Fruit fly (Drosophila melanogaster) whole organism, embryonic: Measurements from ENCODE around the gene CG7724.
A peak's percentile ranks its signal among the peaks of the same experiment; 100 is the strongest.

ENCODE experiments used
- Abd-B ChIP-seq: fragments of 200-800 bp; sonication (Bioruptor generic); optimal IDR thresholded peaks from 2 replicates; lab custom pipeline; 2018; ENCODE audit warnings: missing biosample characterization, mild to moderate bottlenecking, missing genetic modification characterization, moderate library complexity
- Atf6 ChIP-seq: fragments of 200-800 bp; sonication (Bioruptor generic); IDR thresholded peaks from 2 replicates; pipeline ENCODE4 v1.3.6; 2022; ENCODE audit warnings: missing biosample characterization, missing genetic modification characterization
- Bteb2 ChIP-seq: fragments of 200-800 bp; sonication (Bioruptor generic); optimal IDR thresholded peaks from 2 replicates; lab custom pipeline; 2016; ENCODE audit warnings: missing biosample characterization, missing genetic modification characterization
- CG10979 ChIP-seq: fragments of 200-800 bp; sonication (Bioruptor generic); optimal IDR thresholded peaks from 2 replicates; lab custom pipeline; 2018; ENCODE audit warnings: missing biosample characterization, mild to moderate bottlenecking, missing genetic modification characterization, moderate library complexity
- CG15514 ChIP-seq: fragments of 200-800 bp; sonication (Bioruptor generic); optimal IDR thresholded peaks from 3 replicates; lab custom pipeline; 2017; ENCODE audit warnings: missing biosample characterization, missing genetic modification characterization, mild to moderate bottlenecking, moderate library complexity, missing genetic modification reagents
- CG15601 ChIP-seq: fragments of 200-800 bp; sonication (Bioruptor generic); optimal IDR thresholded peaks from 3 replicates; lab custom pipeline; 2019; ENCODE audit warnings: missing biosample characterization, mild to moderate bottlenecking, missing genetic modification characterization, moderate library complexity
- CG16815 ChIP-seq: fragments of 200-800 bp; sonication (Bioruptor generic); optimal IDR thresholded peaks from 3 replicates; lab custom pipeline; 2017; ENCODE audit warnings: missing biosample characterization, mild to moderate bottlenecking, missing genetic modification characterization
- CG17361 ChIP-seq: fragments of 200-800 bp; sonication (Bioruptor generic); IDR thresholded peaks from 3 replicates; pipeline ENCODE4 v1.3.6; 2022; ENCODE audit warnings: missing biosample characterization, missing genetic modification characterization
- CG17612 ChIP-seq: fragments of 200-800 bp; sonication (Bioruptor generic); IDR thresholded peaks from 2 replicates; pipeline ENCODE4 v1.3.6; 2022; ENCODE audit warnings: missing biosample characterization, missing genetic modification characterization
- CG18764 ChIP-seq: fragments of 200-800 bp; sonication (Bioruptor generic); optimal IDR thresholded peaks from 3 replicates; lab custom pipeline; 2016; ENCODE audit warnings: missing biosample characterization, missing genetic modification characterization
- CG2202 ChIP-seq: fragments of 200-800 bp; sonication (Bioruptor generic); optimal IDR thresholded peaks from 2 replicates; lab custom pipeline; 2018; ENCODE audit warnings: missing biosample characterization, mild to moderate bottlenecking, missing genetic modification characterization
- CG31224 ChIP-seq: fragments of 200-800 bp; sonication (Bioruptor generic); IDR thresholded peaks from 2 replicates; pipeline ENCODE4 v1.3.6; 2022; ENCODE audit warnings: missing biosample characterization, missing genetic modification characterization
- CG3163 ChIP-seq: fragments of 200-800 bp; sonication (Bioruptor generic); optimal IDR thresholded peaks from 3 replicates; lab custom pipeline; 2016; ENCODE audit warnings: missing biosample characterization, missing genetic modification characterization
- CG3281 ChIP-seq: fragments of 200-800 bp; sonication (Bioruptor generic); optimal IDR thresholded peaks from 3 replicates; lab custom pipeline; 2017; ENCODE audit warnings: missing biosample characterization, mild to moderate bottlenecking, missing genetic modification characterization
- CG33557 ChIP-seq: fragments of 200-800 bp; sonication (Bioruptor generic); optimal IDR thresholded peaks from 2 replicates; lab custom pipeline; 2019; ENCODE audit warnings: missing biosample characterization, mild to moderate bottlenecking, missing genetic modification characterization, moderate library complexity
- CG42726 ChIP-seq: fragments of 200-800 bp; sonication (Bioruptor generic); IDR thresholded peaks from 2 replicates; pipeline ENCODE4 v1.3.6; 2022; ENCODE audit warnings: missing biosample characterization, missing genetic modification characterization; ENCODE audit not compliant: partially characterized antibody
- CG6254 ChIP-seq: fragments of 200-800 bp; sonication (Bioruptor generic); optimal IDR thresholded peaks from 3 replicates; lab custom pipeline; 2017; ENCODE audit warnings: mild to moderate bottlenecking, missing biosample characterization, missing genetic modification reagents, missing genetic modification characterization
- CG6683 ChIP-seq: fragments of 200-800 bp; sonication (Bioruptor generic); optimal IDR thresholded peaks from 2 replicates; lab custom pipeline; 2017; ENCODE audit warnings: missing biosample characterization, mild to moderate bottlenecking, missing genetic modification characterization, missing genetic modification reagents
- CG6689 ChIP-seq: fragments of 200-800 bp; sonication (Bioruptor generic); IDR thresholded peaks from 2 replicates; pipeline ENCODE4 v1.3.6; 2022; ENCODE audit warnings: missing biosample characterization, missing genetic modification characterization
- Chrac-16 ChIP-seq: fragments of 200-800 bp; sonication (Bioruptor generic); optimal IDR thresholded peaks from 3 replicates; lab custom pipeline; 2016; ENCODE audit warnings: missing biosample characterization, missing genetic modification characterization
- CoRest ChIP-seq: fragments of 200-800 bp; sonication (Bioruptor generic); optimal IDR thresholded peaks from 3 replicates; lab custom pipeline; 2018; ENCODE audit warnings: missing biosample characterization, mild to moderate bottlenecking, missing genetic modification characterization, moderate library complexity
- Gug ChIP-seq: fragments of 200-800 bp; sonication (Bioruptor generic); IDR thresholded peaks from 4 replicates; pipeline ENCODE4 v1.3.6; 2022; ENCODE audit warnings: missing biosample characterization, missing genetic modification characterization
- Hr39 ChIP-seq: fragments of >200 bp; optimal IDR thresholded peaks from 2 replicates; lab custom pipeline; 2017
- Hr78 ChIP-seq, 2 experiments: fragments of 200-800 bp in 1 of 2; fragments of >200 bp in 1 of 2; sonication (Bioruptor generic) in 1 of 2; optimal IDR thresholded peaks; 2 replicates each; lab custom pipeline; 2017 to 2019; ENCODE audit warnings: missing biosample characterization in 2 of 2, missing genetic modification characterization in 2 of 2, mild to moderate bottlenecking in 1 of 2, moderate library complexity in 1 of 2
- Neu2 ChIP-seq: fragments of 200-800 bp; sonication (Bioruptor generic); optimal IDR thresholded peaks from 3 replicates; lab custom pipeline; 2016; ENCODE audit warnings: missing biosample characterization, missing genetic modification characterization, borderline replicate concordance
- Poxn ChIP-seq: fragments of 200-800 bp; sonication (Bioruptor generic); IDR thresholded peaks from 2 replicates; pipeline ENCODE4 v1.3.6; 2022; ENCODE audit warnings: missing biosample characterization, missing genetic modification characterization
- Sin3A ChIP-seq: fragments of >200 bp; optimal IDR thresholded peaks from 2 replicates; lab custom pipeline; 2018
- Six4 ChIP-seq: fragments of 200-800 bp; sonication (Bioruptor generic); optimal IDR thresholded peaks from 2 replicates; lab custom pipeline; 2016; ENCODE audit warnings: missing biosample characterization, missing genetic modification characterization
- Sry-δ ChIP-seq: fragments of 200-800 bp; sonication (Bioruptor generic); optimal IDR thresholded peaks from 2 replicates; lab custom pipeline; 2016; ENCODE audit warnings: missing biosample characterization, missing genetic modification characterization
- Tbp ChIP-seq: fragments of >200 bp; optimal IDR thresholded peaks from 2 replicates; lab custom pipeline; 2018; ENCODE audit warnings: missing biosample characterization, missing genetic modification characterization
- Trl ChIP-seq, 3 experiments: fragments of >200 bp in 2 of 3; fragments of 200-800 bp in 1 of 3; sonication (Bioruptor generic) in 1 of 3; optimal IDR thresholded peaks; 2 replicates in 1 of 3; 3 replicates in 2 of 3; lab custom pipeline; 2016 to 2017; ENCODE audit warnings: missing biosample characterization in 1 of 3, missing genetic modification characterization in 1 of 3
- bcd ChIP-seq: fragments of 200-800 bp; sonication (Bioruptor generic); optimal IDR thresholded peaks from 2 replicates; lab custom pipeline; 2017; ENCODE audit warnings: missing biosample characterization, mild to moderate bottlenecking, missing genetic modification characterization
- cato ChIP-seq: fragments of 200-800 bp; sonication (Bioruptor generic); optimal IDR thresholded peaks from 2 replicates; lab custom pipeline; 2016; ENCODE audit warnings: missing biosample characterization, missing genetic modification characterization, borderline replicate concordance
- da ChIP-seq: fragments of 200-800 bp; sonication (Bioruptor generic); optimal IDR thresholded peaks from 2 replicates; lab custom pipeline; 2016; ENCODE audit warnings: missing biosample characterization, missing genetic modification characterization
- dan ChIP-seq: fragments of 200-800 bp; sonication (Bioruptor generic); IDR thresholded peaks from 2 replicates; pipeline ENCODE4 v1.3.6; 2022; ENCODE audit warnings: missing biosample characterization, missing genetic modification characterization
- dysf ChIP-seq: fragments of 200-800 bp; sonication (Bioruptor generic); IDR thresholded peaks from 3 replicates; pipeline ENCODE4 v1.3.6; 2022; ENCODE audit warnings: missing biosample characterization, missing genetic modification characterization
- grau ChIP-seq: fragments of 200-800 bp; optimal IDR thresholded peaks from 3 replicates; lab custom pipeline; 2019; ENCODE audit warnings: missing biosample characterization, mild to moderate bottlenecking, missing genetic modification characterization, moderate library complexity
- gro ChIP-seq: fragments of 200-800 bp; sonication (Bioruptor generic); optimal IDR thresholded peaks from 2 replicates; lab custom pipeline; 2016; ENCODE audit warnings: missing biosample characterization, missing genetic modification characterization
- gt ChIP-seq: fragments of 200-800 bp; sonication (Bioruptor generic); IDR thresholded peaks from 2 replicates; pipeline ENCODE4 v1.3.6; 2022; ENCODE audit warnings: missing biosample characterization, missing genetic modification characterization
- lab ChIP-seq: fragments of 200-800 bp; sonication (Bioruptor generic); optimal IDR thresholded peaks from 3 replicates; lab custom pipeline; 2017; ENCODE audit warnings: missing biosample characterization, missing genetic modification characterization, mild to moderate bottlenecking, moderate library complexity, missing genetic modification reagents
- luna ChIP-seq: fragments of 200-800 bp; sonication (Bioruptor generic); optimal IDR thresholded peaks from 2 replicates; lab custom pipeline; 2016; ENCODE audit warnings: missing biosample characterization, missing genetic modification characterization
- pnt ChIP-seq: fragments of 200-800 bp; sonication (Bioruptor generic); optimal IDR thresholded peaks from 3 replicates; lab custom pipeline; 2016; ENCODE audit warnings: missing biosample characterization, missing genetic modification characterization
- sc ChIP-seq, 3 experiments: fragments of >200 bp in 2 of 3; fragments of 200-800 bp in 1 of 3; sonication (Bioruptor generic) in 1 of 3; optimal IDR thresholded peaks; 2 replicates in 2 of 3; 3 replicates in 1 of 3; lab custom pipeline; 2017; ENCODE audit warnings: mild to moderate bottlenecking in 1 of 3, missing biosample characterization in 1 of 3, missing genetic modification characterization in 1 of 3, missing genetic modification reagents in 1 of 3
- tin ChIP-seq: fragments of 200-800 bp; sonication (Bioruptor generic); optimal IDR thresholded peaks from 3 replicates; lab custom pipeline; 2016; ENCODE audit warnings: missing biosample characterization, missing genetic modification characterization
- tio ChIP-seq: fragments of 200-800 bp; sonication (Bioruptor generic); optimal IDR thresholded peaks from 2 replicates; lab custom pipeline; 2017; ENCODE audit warnings: missing biosample characterization, missing genetic modification characterization, inconsistent platforms
- wdn ChIP-seq: fragments of 200-800 bp; sonication (Bioruptor generic); IDR thresholded peaks from 2 replicates; pipeline ENCODE4 v1.3.6; 2022; ENCODE audit warnings: missing biosample characterization, missing genetic modification characterization
- yki ChIP-seq: fragments of >200 bp; optimal IDR thresholded peaks from 3 replicates; lab custom pipeline; 2018
- zen ChIP-seq: fragments of 200-800 bp; sonication (Bioruptor generic); optimal IDR thresholded peaks from 3 replicates; lab custom pipeline; 2018; ENCODE audit warnings: missing biosample characterization, mild to moderate bottlenecking, missing genetic modification characterization, moderate library complexity

Gene CG7724

dm6 chr3L:17012017-17012719 lies 43.2 kb upstream of the CG7724 start, which contains the start of gene CG3764:
Gene CG3764, minus strand, starts transcription at chr3L:17012565.
- TF ChIP-seq CG6254 (peak; percentile 77), Hr39 (lab: Kevin White, UChicago) (no peak), tin (GFP tag; lab: Kevin White, UChicago) (peak; percentile 51), CG31224 (GFP tag; lab: Robert Waterston, UW) (peak; percentile 29; the same call in 1 of the 2 replicates), CG3281 (GFP tag; lab: Kevin White, UChicago) (peak; percentile 79), Neu2 (GFP tag; lab: Kevin White, UChicago) (no peak), Poxn (GFP tag; lab: Robert Waterston, UW) (no peak), CG10979 (peak; percentile 56), Sin3A (lab: Kevin White, UChicago) (peak; percentile 43), CG17361 (peak; percentile 68), Bteb2 (GFP tag; lab: Kevin White, UChicago) (peak; percentile 32), Tbp (GFP tag; lab: Kevin White, UChicago) (no peak), gro (GFP tag; lab: Kevin White, UChicago) (peak; percentile 83), CG33557 (peak; percentile 82), Hr78 (GFP tag; optimal IDR thresholded peaks at IDR 0.05; lab: Kevin White, UChicago) (no peak), tio (GFP tag; lab: Kevin White, UChicago) (peak; percentile 57), cato (GFP tag; lab: Kevin White, UChicago) (peak; percentile 34), bcd (GFP tag; lab: Kevin White, UChicago) (peak; percentile 82), dan (no peak), CG17612 (GFP tag; lab: Robert Waterston, UW) (0 out of 2 replicates have a peak, but pooled peaks have one; percentile 17), lab (GFP tag; lab: Kevin White, UChicago) (peak; percentile 91), Sry-δ (GFP tag; lab: Kevin White, UChicago) (peak; percentile 64), CG18764 (GFP tag; lab: Kevin White, UChicago) (peak; percentile 71), CG3163 (GFP tag; lab: Kevin White, UChicago) (peak; percentile 98), gt (0 out of 2 replicates have a peak, but pooled peaks have one; percentile 31), CG15601 (tag; lab: Kevin White, UChicago) (peak; percentile 89), da (GFP tag; lab: Kevin White, UChicago) (peak; percentile 72), CoRest (peak; percentile 83), Gug (GFP tag; lab: Robert Waterston, UW) (0 out of 4 replicates have a peak, but pooled peaks have one; percentile 10), CG2202 (tag; lab: Kevin White, UChicago) (peak; percentile 78), zen (tag; lab: Kevin White, UChicago) (peak; percentile 46), Chrac-16 (GFP tag; lab: Kevin White, UChicago) (peak; percentile 24), CG16815 (GFP tag; lab: Kevin White, UChicago) (no peak), CG42726 (GFP tag; lab: Robert Waterston, UW) (0 out of 2 replicates have a peak, but pooled peaks have one; percentile 11), grau (tag; lab: Kevin White, UChicago) (peak; percentile 63), dysf (GFP tag; lab: Robert Waterston, UW) (peak; percentile 61; the same call in 2 of the 3 replicates), CG6683 (GFP tag; lab: Kevin White, UChicago) (peak; percentile 68), Abd-B (GFP tag; lab: Kevin White, UChicago) (peak; percentile 62), Trl (optimal IDR thresholded peaks at IDR 0.05; lab: Kevin White, UChicago) (peak; percentile 79 to 95), Trl (GFP tag; optimal IDR thresholded peaks at IDR 0.05; lab: Kevin White, UChicago) (peak; percentile 79), luna (GFP tag; lab: Kevin White, UChicago) (no peak), wdn (peak; percentile 34; the same call in 1 of the 2 replicates), Six4 (GFP tag; lab: Kevin White, UChicago) (peak; percentile 52), sc (optimal IDR thresholded peaks at IDR 0.05; lab: Kevin White, UChicago) (no peak), sc (GFP tag; optimal IDR thresholded peaks at IDR 0.05; lab: Kevin White, UChicago) (peak; percentile 70), Atf6 (GFP tag; lab: Robert Waterston, UW) (0 out of 2 replicates have a peak, but pooled peaks have one; percentile 53), CG6689 (peak; percentile 54; the same call in 1 of the 2 replicates), pnt (GFP tag; lab: Kevin White, UChicago) (peak; percentile 60), CG15514 (GFP tag; lab: Kevin White, UChicago) (peak; percentile 92), yki (no peak)
